Fruit fly (Drosophila melanogaster) whole organism, embryonic: ENCODE measurements around the gene Drep4.
A peak's percentile ranks its signal among the peaks of the same experiment; 100 is the strongest.

Experiments used
- Aef1 ChIP-seq: fragments of 200-800 bp; sonication (Bioruptor generic); IDR thresholded peaks from 3 replicates; pipeline ENCODE4 v1.3.6; 2022; ENCODE audit warnings: missing biosample characterization, missing genetic modification characterization
- Atf-2 ChIP-seq: fragments of 200-800 bp; sonication (Bioruptor generic); optimal IDR thresholded peaks from 2 replicates; lab custom pipeline; 2016; ENCODE audit warnings: missing biosample characterization, missing genetic modification characterization
- Bteb2 ChIP-seq: fragments of 200-800 bp; sonication (Bioruptor generic); optimal IDR thresholded peaks from 2 replicates; lab custom pipeline; 2016; ENCODE audit warnings: missing biosample characterization, missing genetic modification characterization
- CG10147 ChIP-seq: fragments of 200-800 bp; sonication (Bioruptor generic); optimal IDR thresholded peaks from 2 replicates; lab custom pipeline; 2019; ENCODE audit warnings: missing biosample characterization, mild to moderate bottlenecking, missing genetic modification characterization, moderate library complexity
- CG10209 ChIP-seq: fragments of 200-800 bp; sonication (Bioruptor generic); optimal IDR thresholded peaks from 3 replicates; lab custom pipeline; 2017; ENCODE audit warnings: missing biosample characterization, mild to moderate bottlenecking, missing genetic modification characterization, missing genetic modification reagents
- CG10321 ChIP-seq: fragments of 200-800 bp; sonication (Bioruptor generic); IDR thresholded peaks from 2 replicates; pipeline ENCODE4 v1.3.6; 2022; ENCODE audit warnings: missing biosample characterization, missing genetic modification characterization
- CG10431 ChIP-seq: fragments of 200-800 bp; sonication (Bioruptor generic); optimal IDR thresholded peaks from 3 replicates; lab custom pipeline; 2018; ENCODE audit warnings: missing biosample characterization, mild to moderate bottlenecking, missing genetic modification characterization
- CG10565 ChIP-seq: fragments of 200-800 bp; sonication (Bioruptor generic); optimal IDR thresholded peaks from 3 replicates; lab custom pipeline; 2016; ENCODE audit warnings: missing biosample characterization, mild to moderate bottlenecking, missing genetic modification characterization
- CG11398 ChIP-seq: fragments of 200-800 bp; sonication (Bioruptor generic); optimal IDR thresholded peaks from 2 replicates; lab custom pipeline; 2016; ENCODE audit warnings: missing biosample characterization, missing genetic modification characterization
- CG13287 ChIP-seq: fragments of 200-800 bp; sonication (Bioruptor generic); IDR thresholded peaks from 2 replicates; pipeline ENCODE4 v1.3.6; 2022; ENCODE audit warnings: missing biosample characterization, missing genetic modification characterization; ENCODE audit not compliant: partially characterized antibody
- CG15514 ChIP-seq: fragments of 200-800 bp; sonication (Bioruptor generic); optimal IDR thresholded peaks from 3 replicates; lab custom pipeline; 2017; ENCODE audit warnings: missing biosample characterization, missing genetic modification characterization, mild to moderate bottlenecking, moderate library complexity, missing genetic modification reagents
- CG15696 ChIP-seq: fragments of 200-800 bp; sonication (Bioruptor generic); optimal IDR thresholded peaks from 2 replicates; lab custom pipeline; 2019; ENCODE audit warnings: missing biosample characterization, mild to moderate bottlenecking, missing genetic modification characterization, moderate library complexity
- CG1647 ChIP-seq: fragments of 200-800 bp; sonication (Bioruptor generic); optimal IDR thresholded peaks from 3 replicates; lab custom pipeline; 2016; ENCODE audit warnings: missing biosample characterization, missing genetic modification characterization
- CG17328 ChIP-seq: fragments of 200-800 bp; sonication (Bioruptor generic); IDR thresholded peaks from 2 replicates; pipeline ENCODE4 v1.3.6; 2022; ENCODE audit warnings: missing biosample characterization, missing genetic modification characterization
- CG17359 ChIP-seq: fragments of 200-800 bp; sonication (Bioruptor generic); optimal IDR thresholded peaks from 3 replicates; lab custom pipeline; 2018; ENCODE audit warnings: missing biosample characterization, mild to moderate bottlenecking, missing genetic modification characterization, moderate library complexity
- CG17612 ChIP-seq: fragments of 200-800 bp; sonication (Bioruptor generic); IDR thresholded peaks from 2 replicates; pipeline ENCODE4 v1.3.6; 2022; ENCODE audit warnings: missing biosample characterization, missing genetic modification characterization
- CG17802 ChIP-seq: fragments of 200-800 bp; sonication (Bioruptor generic); optimal IDR thresholded peaks from 2 replicates; lab custom pipeline; 2018; ENCODE audit warnings: missing biosample characterization, mild to moderate bottlenecking, missing genetic modification characterization, moderate library complexity
- CG18599 ChIP-seq: fragments of 200-800 bp; sonication (Bioruptor generic); optimal IDR thresholded peaks from 3 replicates; lab custom pipeline; 2017; ENCODE audit warnings: missing biosample characterization, missing genetic modification characterization, mild to moderate bottlenecking, moderate library complexity, missing genetic modification reagents
- CG2199 ChIP-seq: fragments of 200-800 bp; sonication (Bioruptor generic); IDR thresholded peaks from 3 replicates; pipeline ENCODE4 v1.3.6; 2022; ENCODE audit warnings: missing biosample characterization, missing genetic modification characterization
- CG2712 ChIP-seq: fragments of 200-800 bp; optimal IDR thresholded peaks from 3 replicates; lab custom pipeline; 2019; ENCODE audit warnings: missing biosample characterization, mild to moderate bottlenecking, missing genetic modification characterization, moderate library complexity
- CG2889 ChIP-seq: fragments of 200-800 bp; sonication (Bioruptor generic); IDR thresholded peaks from 3 replicates; pipeline ENCODE4 v1.3.6; 2022; ENCODE audit warnings: missing biosample characterization, missing genetic modification characterization
- CG32532 ChIP-seq: fragments of 200-800 bp; sonication (Bioruptor generic); IDR thresholded peaks from 2 replicates; pipeline ENCODE4 v1.3.6; 2022; ENCODE audit warnings: missing biosample characterization, missing genetic modification characterization
- CG3847 ChIP-seq: fragments of 200-800 bp; sonication (Bioruptor generic); IDR thresholded peaks from 2 replicates; pipeline ENCODE4 v1.3.6; 2022; ENCODE audit warnings: missing biosample characterization, missing genetic modification characterization
- CG42726 ChIP-seq: fragments of 200-800 bp; sonication (Bioruptor generic); IDR thresholded peaks from 2 replicates; pipeline ENCODE4 v1.3.6; 2022; ENCODE audit warnings: missing biosample characterization, missing genetic modification characterization; ENCODE audit not compliant: partially characterized antibody
- CG4328 ChIP-seq: fragments of 200-800 bp; sonication (Bioruptor generic); optimal IDR thresholded peaks from 3 replicates; lab custom pipeline; 2017; ENCODE audit warnings: missing biosample characterization, missing genetic modification reagents, missing genetic modification characterization
- CG43689 ChIP-seq: fragments of 200-800 bp; sonication (Bioruptor generic); IDR thresholded peaks from 2 replicates; pipeline ENCODE4 v1.3.6; 2022; ENCODE audit warnings: missing biosample characterization, missing genetic modification characterization
- CG4617 ChIP-seq: fragments of 200-800 bp; sonication (Bioruptor generic); optimal IDR thresholded peaks from 3 replicates; lab custom pipeline; 2016; ENCODE audit warnings: missing biosample characterization, missing genetic modification characterization, borderline replicate concordance
- CG8089 ChIP-seq: fragments of 200-800 bp; sonication (Bioruptor generic); optimal IDR thresholded peaks from 3 replicates; lab custom pipeline; 2016; ENCODE audit warnings: missing biosample characterization, missing genetic modification characterization
- CG9817 ChIP-seq: fragments of 200-800 bp; sonication (Bioruptor generic); optimal IDR thresholded peaks from 2 replicates; lab custom pipeline; 2018; ENCODE audit warnings: missing biosample characterization, mild to moderate bottlenecking, missing genetic modification characterization, moderate library complexity
- Dek ChIP-seq: fragments of 200-800 bp; sonication (Bioruptor generic); optimal IDR thresholded peaks from 3 replicates; lab custom pipeline; 2019; ENCODE audit warnings: missing biosample characterization, mild to moderate bottlenecking, missing genetic modification characterization, moderate library complexity
- HHEX ChIP-seq: fragments of 200-800 bp; sonication (Bioruptor generic); optimal IDR thresholded peaks from 3 replicates; lab custom pipeline; 2017; ENCODE audit warnings: missing biosample characterization, mild to moderate bottlenecking, missing genetic modification characterization, missing genetic modification reagents
- Sry-β ChIP-seq: fragments of 200-800 bp; sonication (Bioruptor generic); optimal IDR thresholded peaks from 2 replicates; lab custom pipeline; 2018; ENCODE audit warnings: missing biosample characterization, mild to moderate bottlenecking, missing genetic modification characterization, moderate library complexity
- Sry-δ ChIP-seq: fragments of 200-800 bp; sonication (Bioruptor generic); optimal IDR thresholded peaks from 2 replicates; lab custom pipeline; 2016; ENCODE audit warnings: missing biosample characterization, missing genetic modification characterization
- crp ChIP-seq, 2 experiments: fragments of 200-800 bp; sonication (Bioruptor generic); optimal IDR thresholded peaks; 2 replicates in 1 of 2; 3 replicates in 1 of 2; lab custom pipeline; 2017; ENCODE audit warnings: missing biosample characterization in 2 of 2, missing genetic modification characterization in 2 of 2, mild to moderate bottlenecking in 1 of 2, moderate library complexity in 1 of 2
- dm ChIP-seq: fragments of 200-800 bp; sonication (Bioruptor generic); optimal IDR thresholded peaks from 3 replicates; lab custom pipeline; 2016; ENCODE audit warnings: missing biosample characterization, missing genetic modification characterization
- ewg ChIP-seq: fragments of 200-800 bp; sonication (Bioruptor generic); optimal IDR thresholded peaks from 3 replicates; lab custom pipeline; 2017; ENCODE audit warnings: mild to moderate bottlenecking, missing biosample characterization, missing genetic modification reagents, missing genetic modification characterization
- fd102C ChIP-seq: fragments of 200-800 bp; sonication (Bioruptor generic); optimal IDR thresholded peaks from 2 replicates; lab custom pipeline; 2018; ENCODE audit warnings: missing biosample characterization, mild to moderate bottlenecking, missing genetic modification characterization, moderate library complexity
- fu2 ChIP-seq: fragments of 200-800 bp; sonication (Bioruptor generic); optimal IDR thresholded peaks from 2 replicates; lab custom pipeline; 2016; ENCODE audit warnings: missing biosample characterization, missing genetic modification characterization
- gfzf ChIP-seq: fragments of 200-800 bp; sonication (Bioruptor generic); optimal IDR thresholded peaks from 2 replicates; lab custom pipeline; 2016; ENCODE audit warnings: missing biosample characterization, mild to moderate bottlenecking, missing genetic modification characterization, moderate library complexity
- gro ChIP-seq: fragments of 200-800 bp; sonication (Bioruptor generic); optimal IDR thresholded peaks from 2 replicates; lab custom pipeline; 2016; ENCODE audit warnings: missing biosample characterization, missing genetic modification characterization
- gt ChIP-seq: fragments of 200-800 bp; sonication (Bioruptor generic); IDR thresholded peaks from 2 replicates; pipeline ENCODE4 v1.3.6; 2022; ENCODE audit warnings: missing biosample characterization, missing genetic modification characterization
- hth ChIP-seq: fragments of >200 bp; optimal IDR thresholded peaks from 2 replicates; lab custom pipeline; 2017; ENCODE audit warnings: inconsistent platforms
- ind ChIP-seq: fragments of 200-800 bp; sonication (Bioruptor generic); optimal IDR thresholded peaks from 3 replicates; lab custom pipeline; 2016; ENCODE audit warnings: missing biosample characterization, missing genetic modification characterization
- jing ChIP-seq: fragments of 200-800 bp; sonication (Bioruptor generic); optimal IDR thresholded peaks from 2 replicates; lab custom pipeline; 2018; ENCODE audit warnings: missing biosample characterization, mild to moderate bottlenecking, missing genetic modification characterization
- mirr ChIP-seq: fragments of 200-800 bp; sonication (Bioruptor generic); optimal IDR thresholded peaks from 3 replicates; lab custom pipeline; 2018; ENCODE audit warnings: missing biosample characterization, mild to moderate bottlenecking, missing genetic modification characterization
- pan ChIP-seq, 4 experiments: fragments of >200 bp in 3 of 4; fragments of 200-800 bp in 1 of 4; sonication (Bioruptor generic) in 1 of 4; optimal IDR thresholded peaks in 3 of 4; IDR thresholded peaks in 1 of 4; 2 replicates each; pipeline versions ENCODE4 v1.3.6 to Lab custom; 2017 to 2022; ENCODE audit warnings: missing biosample characterization in 2 of 4, missing genetic modification characterization in 2 of 4, mixed read lengths in 1 of 4
- psq ChIP-seq: fragments of 200-800 bp; sonication (Bioruptor generic); optimal IDR thresholded peaks from 2 replicates; lab custom pipeline; 2017; ENCODE audit warnings: missing biosample characterization, missing genetic modification characterization
- pzg ChIP-seq: fragments of 200-800 bp; sonication (Bioruptor generic); optimal IDR thresholded peaks from 3 replicates; lab custom pipeline; 2018; ENCODE audit warnings: missing biosample characterization, mild to moderate bottlenecking, missing genetic modification characterization, moderate library complexity
- ro ChIP-seq: fragments of 200-800 bp; sonication (Bioruptor generic); IDR thresholded peaks from 2 replicates; pipeline ENCODE4 v1.3.6; 2022; ENCODE audit warnings: missing biosample characterization, missing genetic modification characterization
- tin ChIP-seq: fragments of 200-800 bp; sonication (Bioruptor generic); optimal IDR thresholded peaks from 3 replicates; lab custom pipeline; 2016; ENCODE audit warnings: missing biosample characterization, missing genetic modification characterization

Gene Drep4

DNA sequence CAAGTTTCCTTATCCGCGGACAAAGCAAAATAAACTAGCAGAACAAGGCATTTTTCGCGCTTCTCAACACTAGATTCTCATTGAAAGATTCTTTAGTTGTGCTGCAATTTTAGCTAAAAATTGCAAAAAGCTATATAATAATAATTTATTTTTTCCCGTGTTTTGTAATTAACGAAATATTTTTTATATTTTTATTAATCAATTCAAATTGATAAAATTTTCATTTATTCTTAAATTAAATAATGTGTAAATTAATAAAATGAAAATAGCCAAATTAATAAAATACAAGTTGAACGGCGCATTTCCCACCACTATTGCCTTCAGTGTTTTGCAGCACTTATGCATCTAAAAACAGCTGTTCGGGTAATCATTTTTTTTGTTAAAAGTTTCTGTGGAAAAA, at the start of gene Drep4, which contains the start of gene Uvrag (continued):
- TF ChIP-seq CG10209 (GFP tag; lab: Kevin White, UChicago) = peak; percentile 77
- no peak; the same call in 2 of the 3 replicates for TF ChIP-seq Aef1 (GFP tag; lab: Robert Waterston, UW)
- no peak for TF ChIP-seq CG17802 (tag; lab: Kevin White, UChicago)
- no peak for TF ChIP-seq CG11398 (GFP tag; lab: Kevin White, UChicago)
- peak; percentile 33 for TF ChIP-seq HHEX (GFP tag; lab: Kevin White, UChicago)
- peak; percentile 64 for TF ChIP-seq tin
- TF ChIP-seq jing (GFP tag; lab: Kevin White, UChicago) = no peak
- TF ChIP-seq CG42726 (GFP tag; lab: Robert Waterston, UW) = no peak
- TF ChIP-seq CG2712 = peak; percentile 81
- peak; percentile 63 for TF ChIP-seq CG32532 (GFP tag; lab: Robert Waterston, UW)
- TF ChIP-seq gfzf (GFP tag; lab: Kevin White, UChicago) = no peak
- peak; percentile 55 for TF ChIP-seq CG4328 (GFP tag; lab: Kevin White, UChicago)
- peak; percentile 97 for TF ChIP-seq Sry-β
- no peak for TF ChIP-seq hth
- TF ChIP-seq CG17612 = no peak
- no peak for TF ChIP-seq pan (optimal IDR thresholded peaks at IDR 0.05; lab: Kevin White, UChicago)
- no peak for TF ChIP-seq pan (GFP tag; optimal IDR thresholded peaks at IDR 0.05 in 1 of 2, IDR thresholded peaks at IDR 0.05 in 1 of 2)
- TF ChIP-seq CG2889 (GFP tag; lab: Robert Waterston, UW) = no peak
- no peak for TF ChIP-seq CG10565 (GFP tag; lab: Kevin White, UChicago)
- TF ChIP-seq CG10431 (GFP tag; lab: Kevin White, UChicago) = peak; percentile 26
- no peak for TF ChIP-seq Sry-δ (GFP tag; lab: Kevin White, UChicago)
- TF ChIP-seq mirr (GFP tag; lab: Kevin White, UChicago) = no peak
- no peak for TF ChIP-seq ro (GFP tag; lab: Robert Waterston, UW)
- no peak for TF ChIP-seq CG18599
- no peak for TF ChIP-seq Atf-2
- TF ChIP-seq fd102C (GFP tag; lab: Kevin White, UChicago) = no peak
- no peak for TF ChIP-seq CG43689 (GFP tag; lab: Robert Waterston, UW)
- TF ChIP-seq CG17359 (tag; lab: Kevin White, UChicago) = no peak
- TF ChIP-seq Bteb2 = no peak
- TF ChIP-seq CG17328 = no peak
- TF ChIP-seq CG9817 (tag; lab: Kevin White, UChicago) = peak; percentile 71
- TF ChIP-seq CG13287 (GFP tag; lab: Robert Waterston, UW) = no peak
- no peak for TF ChIP-seq gro (GFP tag; lab: Kevin White, UChicago)
- peak; percentile 46 for TF ChIP-seq CG15514 (GFP tag; lab: Kevin White, UChicago)
- peak; percentile 76 for TF ChIP-seq CG15696
- no peak for TF ChIP-seq fu2 (GFP tag; lab: Kevin White, UChicago)
- TF ChIP-seq ind (GFP tag; lab: Kevin White, UChicago) = peak; percentile 72
- TF ChIP-seq CG3847 (GFP tag; lab: Robert Waterston, UW) = peak; percentile 85
- TF ChIP-seq CG2199 (GFP tag; lab: Robert Waterston, UW) = no peak
- no peak for TF ChIP-seq CG1647 (GFP tag; lab: Kevin White, UChicago)
- TF ChIP-seq CG4617 = peak; percentile 49
- TF ChIP-seq CG10147 (GFP tag; lab: Kevin White, UChicago) = no peak
- TF ChIP-seq psq (GFP tag; lab: Kevin White, UChicago) = peak; percentile 44
- no peak for TF ChIP-seq gt (GFP tag; lab: Robert Waterston, UW)
- peak; percentile 63 for TF ChIP-seq Dek
- TF ChIP-seq dm = no peak
- TF ChIP-seq CG8089 = no peak
- TF ChIP-seq crp (GFP tag; optimal IDR thresholded peaks at IDR 0.05; lab: Kevin White, UChicago) = peak; percentile 68 to 91
- TF ChIP-seq pzg (GFP tag; lab: Kevin White, UChicago) = peak; percentile 18
- no peak for TF ChIP-seq CG10321 (GFP tag; lab: Robert Waterston, UW)
- peak; percentile 47 for TF ChIP-seq ewg
